Fruit fly (Drosophila melanogaster) whole organism, prepupa: Measurements from ENCODE around the gene Hmt4-20.

Experiments
- Blimp-1 ChIP-seq: fragments of 200-800 bp; sonication (Bioruptor generic); optimal IDR thresholded peaks from 3 replicates; lab custom pipeline; 2017; ENCODE audit warnings: missing biosample characterization, missing genetic modification characterization, mild to moderate bottlenecking, moderate library complexity, missing genetic modification reagents
- CG10631 ChIP-seq: fragments of 200-800 bp; sonication (Bioruptor generic); optimal IDR thresholded peaks from 2 replicates; lab custom pipeline; 2016; ENCODE audit warnings: missing biosample characterization, missing genetic modification characterization
- CG10669 ChIP-seq: fragments of 200-800 bp; sonication (Bioruptor generic); optimal IDR thresholded peaks from 3 replicates; lab custom pipeline; 2018; ENCODE audit warnings: missing biosample characterization, mild to moderate bottlenecking, missing genetic modification characterization, moderate library complexity
- CG11294 ChIP-seq: fragments of 200-800 bp; sonication (Bioruptor generic); IDR thresholded peaks from 2 replicates; pipeline ENCODE4 v1.3.6; 2022; ENCODE audit warnings: missing biosample characterization, missing genetic modification characterization
- CG11762 ChIP-seq: fragments of 200-800 bp; sonication (Bioruptor generic); optimal IDR thresholded peaks from 3 replicates; lab custom pipeline; 2016; ENCODE audit warnings: missing biosample characterization, missing genetic modification characterization; ENCODE audit not compliant: insufficient read depth
- CG11902 ChIP-seq: fragments of 200-800 bp; sonication (Bioruptor generic); optimal IDR thresholded peaks from 3 replicates; lab custom pipeline; 2016; ENCODE audit warnings: missing biosample characterization, missing genetic modification characterization
- CG15336 ChIP-seq: fragments of 200-800 bp; sonication (Bioruptor generic); IDR thresholded peaks from 2 replicates; pipeline ENCODE4 v1.3.6; 2022; ENCODE audit warnings: missing biosample characterization, missing genetic modification characterization
- CG1621 ChIP-seq: fragments of 200-800 bp; sonication (Bioruptor generic); optimal IDR thresholded peaks from 3 replicates; lab custom pipeline; 2018; ENCODE audit warnings: missing biosample characterization, mild to moderate bottlenecking, missing genetic modification characterization
- CG16779 ChIP-seq: fragments of 200-800 bp; sonication (Bioruptor generic); optimal IDR thresholded peaks from 3 replicates; lab custom pipeline; 2017; ENCODE audit warnings: missing biosample characterization, mild to moderate bottlenecking, missing genetic modification characterization
- CG3032 ChIP-seq: fragments of 200-800 bp; optimal IDR thresholded peaks from 2 replicates; lab custom pipeline; 2019; ENCODE audit warnings: missing biosample characterization, mild to moderate bottlenecking, missing genetic modification characterization, moderate library complexity
- CG31627 ChIP-seq: fragments of 200-800 bp; sonication (Bioruptor generic); optimal IDR thresholded peaks from 3 replicates; lab custom pipeline; 2016; ENCODE audit warnings: missing biosample characterization, missing genetic modification characterization
- CG32006 ChIP-seq: fragments of 200-800 bp; sonication (Bioruptor generic); optimal IDR thresholded peaks from 3 replicates; lab custom pipeline; 2017; ENCODE audit warnings: missing biosample characterization, mild to moderate bottlenecking, missing genetic modification characterization
- CG34406 ChIP-seq: fragments of 200-800 bp; sonication (Bioruptor generic); optimal IDR thresholded peaks from 3 replicates; lab custom pipeline; 2016; ENCODE audit warnings: missing biosample characterization, missing genetic modification characterization
- CG6163 ChIP-seq: fragments of 200-800 bp; sonication (Bioruptor generic); IDR thresholded peaks from 3 replicates; pipeline ENCODE4 v1.3.6; 2022; ENCODE audit warnings: missing biosample characterization, missing genetic modification characterization
- CG6276 ChIP-seq: fragments of 200-800 bp; sonication (Bioruptor generic); optimal IDR thresholded peaks from 2 replicates; lab custom pipeline; 2017; ENCODE audit warnings: missing biosample characterization, mild to moderate bottlenecking, missing genetic modification characterization
- CG6792 ChIP-seq: fragments of 200-800 bp; sonication (Bioruptor generic); optimal IDR thresholded peaks from 3 replicates; lab custom pipeline; 2016; ENCODE audit warnings: missing biosample characterization, missing genetic modification characterization
- CG6854 ChIP-seq: fragments of 200-800 bp; sonication (Bioruptor generic); optimal IDR thresholded peaks from 2 replicates; lab custom pipeline; 2017; ENCODE audit warnings: missing biosample characterization, mild to moderate bottlenecking, missing genetic modification characterization
- CG7368 ChIP-seq: fragments of 200-800 bp; sonication (Bioruptor generic); optimal IDR thresholded peaks from 3 replicates; lab custom pipeline; 2016; ENCODE audit warnings: missing biosample characterization, missing genetic modification characterization
- CG8119 ChIP-seq: fragments of 200-800 bp; sonication (Bioruptor generic); IDR thresholded peaks from 3 replicates; pipeline ENCODE4 v1.3.6; 2022; ENCODE audit warnings: missing biosample characterization, missing genetic modification characterization
- CG8319 ChIP-seq: fragments of 200-800 bp; sonication (Bioruptor generic); optimal IDR thresholded peaks from 3 replicates; lab custom pipeline; 2016; ENCODE audit warnings: missing biosample characterization, missing genetic modification characterization
- CG8632 ChIP-seq: fragments of 200-800 bp; sonication (Bioruptor generic); optimal IDR thresholded peaks from 3 replicates; lab custom pipeline; 2016; ENCODE audit warnings: missing biosample characterization, missing genetic modification characterization
- Eip75B ChIP-seq: fragments of 200-800 bp; sonication (Bioruptor generic); optimal IDR thresholded peaks from 3 replicates; lab custom pipeline; 2016; ENCODE audit warnings: missing biosample characterization, missing genetic modification characterization
- Eip93F ChIP-seq: fragments of 200-800 bp; sonication (Bioruptor generic); optimal IDR thresholded peaks from 2 replicates; lab custom pipeline; 2016; ENCODE audit warnings: missing biosample characterization, mild to moderate bottlenecking, missing genetic modification characterization
- Ets21C ChIP-seq: fragments of 200-800 bp; sonication (Bioruptor generic); optimal IDR thresholded peaks from 3 replicates; lab custom pipeline; 2016; ENCODE audit warnings: missing biosample characterization, missing genetic modification characterization
- Gug ChIP-seq: fragments of 200-800 bp; sonication (Bioruptor generic); IDR thresholded peaks from 2 replicates; pipeline ENCODE4 v1.3.6; 2022; ENCODE audit warnings: missing biosample characterization, missing genetic modification characterization
- Hr38 ChIP-seq: sonication (Bioruptor generic); optimal IDR thresholded peaks from 2 replicates; lab custom pipeline; 2016; ENCODE audit warnings: missing biosample characterization, missing genetic modification characterization
- Hr39 ChIP-seq: fragments of 200-800 bp; sonication (Bioruptor generic); optimal IDR thresholded peaks from 2 replicates; lab custom pipeline; 2016; ENCODE audit warnings: missing biosample characterization, missing genetic modification characterization
- Hr4 ChIP-seq: fragments of 200-800 bp; sonication (Bioruptor generic); optimal IDR thresholded peaks from 3 replicates; lab custom pipeline; 2016; ENCODE audit warnings: missing biosample characterization, missing genetic modification characterization
- Lpt ChIP-seq: fragments of 200-800 bp; sonication (Bioruptor generic); optimal IDR thresholded peaks from 3 replicates; lab custom pipeline; 2016; ENCODE audit warnings: missing biosample characterization, missing genetic modification characterization
- Met ChIP-seq: fragments of 200-800 bp; sonication (Bioruptor generic); optimal IDR thresholded peaks from 3 replicates; lab custom pipeline; 2016; ENCODE audit warnings: missing biosample characterization, missing genetic modification characterization
- Sox102F ChIP-seq: fragments of 200-800 bp; sonication (Bioruptor generic); optimal IDR thresholded peaks from 2 replicates; lab custom pipeline; 2016; ENCODE audit warnings: missing biosample characterization, mild to moderate bottlenecking, missing genetic modification characterization
- Sox15 ChIP-seq: fragments of 200-800 bp; sonication (Bioruptor generic); optimal IDR thresholded peaks from 3 replicates; lab custom pipeline; 2016; ENCODE audit warnings: missing biosample characterization, missing genetic modification characterization
- achi ChIP-seq: fragments of 200-800 bp; sonication (Bioruptor generic); optimal IDR thresholded peaks from 3 replicates; lab custom pipeline; 2016; ENCODE audit warnings: missing biosample characterization, missing genetic modification characterization
- acj6 ChIP-seq: fragments of 200-800 bp; sonication (Bioruptor generic); optimal IDR thresholded peaks from 3 replicates; lab custom pipeline; 2016; ENCODE audit warnings: missing biosample characterization, missing genetic modification characterization
- cyc ChIP-seq: fragments of 200-800 bp; sonication (Bioruptor generic); optimal IDR thresholded peaks from 3 replicates; lab custom pipeline; 2016; ENCODE audit warnings: missing biosample characterization, missing genetic modification characterization
- dsx ChIP-seq: fragments of 200-800 bp; optimal IDR thresholded peaks from 3 replicates; lab custom pipeline; 2019; ENCODE audit warnings: missing biosample characterization, mild to moderate bottlenecking, missing genetic modification characterization, moderate library complexity; ENCODE audit not compliant: poor library complexity, severe bottlenecking
- eg ChIP-seq: fragments of 200-800 bp; sonication (Bioruptor generic); IDR thresholded peaks from 3 replicates; pipeline ENCODE4 v1.3.6; 2022; ENCODE audit warnings: missing biosample characterization, missing genetic modification characterization
- esn ChIP-seq: fragments of 200-800 bp; sonication (Bioruptor generic); optimal IDR thresholded peaks from 2 replicates; lab custom pipeline; 2016; ENCODE audit warnings: missing biosample characterization, mild to moderate bottlenecking, missing genetic modification characterization, moderate library complexity
- fd59A ChIP-seq: fragments of 200-800 bp; sonication (Bioruptor generic); optimal IDR thresholded peaks from 2 replicates; lab custom pipeline; 2017; ENCODE audit warnings: missing biosample characterization, mild to moderate bottlenecking, missing genetic modification characterization, missing genetic modification reagents
- fd85E ChIP-seq: fragments of 200-800 bp; sonication (Bioruptor generic); optimal IDR thresholded peaks from 3 replicates; lab custom pipeline; 2016; ENCODE audit warnings: missing biosample characterization, missing genetic modification characterization
- fkh ChIP-seq: fragments of 200-800 bp; sonication (Bioruptor generic); optimal IDR thresholded peaks from 3 replicates; lab custom pipeline; 2017; ENCODE audit warnings: missing biosample characterization, mild to moderate bottlenecking, missing genetic modification characterization, moderate library complexity
- lz ChIP-seq: fragments of 200-800 bp; sonication (Bioruptor generic); optimal IDR thresholded peaks from 3 replicates; lab custom pipeline; 2016; ENCODE audit warnings: missing biosample characterization, missing genetic modification characterization
- net ChIP-seq: fragments of 200-800 bp; sonication (Bioruptor generic); optimal IDR thresholded peaks from 3 replicates; lab custom pipeline; 2016; ENCODE audit warnings: missing biosample characterization, missing genetic modification characterization
- pdm3 ChIP-seq: fragments of 200-800 bp; sonication (Bioruptor generic); optimal IDR thresholded peaks from 3 replicates; lab custom pipeline; 2016; ENCODE audit warnings: missing biosample characterization, missing genetic modification characterization
- spab ChIP-seq: fragments of 200-800 bp; sonication (Bioruptor generic); optimal IDR thresholded peaks from 2 replicates; lab custom pipeline; 2017; ENCODE audit warnings: missing biosample characterization, mild to moderate bottlenecking, missing genetic modification characterization, missing genetic modification reagents
- ss ChIP-seq, 2 experiments: fragments of 200-800 bp; sonication (Bioruptor generic); optimal IDR thresholded peaks; 2 replicates in 1 of 2; 3 replicates in 1 of 2; lab custom pipeline; 2017 to 2018; ENCODE audit warnings: mild to moderate bottlenecking in 2 of 2, missing biosample characterization in 2 of 2, missing genetic modification characterization in 2 of 2, moderate library complexity in 1 of 2
- svp ChIP-seq: fragments of 200-800 bp; sonication (Bioruptor generic); peaks from one replicate; lab custom pipeline; 2016; ENCODE audit warnings: missing biosample characterization, missing genetic modification characterization
- topi ChIP-seq: fragments of 200-800 bp; sonication (Bioruptor generic); optimal IDR thresholded peaks from 3 replicates; lab custom pipeline; 2016; ENCODE audit warnings: missing biosample characterization, missing genetic modification characterization
- vri ChIP-seq: fragments of 200-800 bp; sonication (Bioruptor generic); optimal IDR thresholded peaks from 3 replicates; lab custom pipeline; 2016; ENCODE audit warnings: missing biosample characterization, mild to moderate bottlenecking, missing genetic modification characterization

Gene Hmt4-20

dm6 chrX:686437-686972 is 30.7 kb upstream of the Hmt4-20 start, which contains the start of gene sdk (continued):
- TF ChIP-seq Met = peak; percentile 97
- TF ChIP-seq Hr38 (GFP tag; lab: Kevin White, UChicago) = peak; percentile 49
- TF ChIP-seq Ets21C = peak; percentile 95
- TF ChIP-seq Sox102F (GFP tag; lab: Kevin White, UChicago) = peak; percentile 95
- TF ChIP-seq net (GFP tag; lab: Kevin White, UChicago) = peak; percentile 95
- TF ChIP-seq Sox15 (GFP tag; lab: Kevin White, UChicago) = peak; percentile 92
- peak; percentile 95 for TF ChIP-seq Eip75B
- peak; percentile 84 for TF ChIP-seq Gug (GFP tag; lab: Robert Waterston, UW)
- peak; percentile 84 for TF ChIP-seq eg
- TF ChIP-seq, all 60 proteins: peak for 60

dm6 chrX:678503-678902 is 22.7 kb upstream of the Hmt4-20 start:
- no peak for TF ChIP-seq CG8319 (GFP tag; lab: Kevin White, UChicago)
- TF ChIP-seq topi (GFP tag; lab: Kevin White, UChicago) = peak; percentile 10
- no peak for TF ChIP-seq CG11762 (GFP tag; lab: Kevin White, UChicago)
- peak; percentile 12 for TF ChIP-seq esn
- no peak for TF ChIP-seq CG6276
- no peak for TF ChIP-seq vri (GFP tag; lab: Kevin White, UChicago)
- TF ChIP-seq ss (GFP tag; optimal IDR thresholded peaks at IDR 0.05; lab: Kevin White, UChicago) = no peak
- TF ChIP-seq pdm3 (GFP tag; lab: Kevin White, UChicago) = peak; percentile 33
- peak; percentile 38; the same call in 1 of the 2 replicates for TF ChIP-seq Gug (GFP tag; lab: Robert Waterston, UW)
- no peak for TF ChIP-seq CG6792
- peak; percentile 18 for TF ChIP-seq CG31627 (GFP tag; lab: Kevin White, UChicago)
- TF ChIP-seq CG10631 (GFP tag; lab: Kevin White, UChicago) = peak; percentile 24
- peak; percentile 62 for TF ChIP-seq CG6163 (GFP tag; lab: Robert Waterston, UW)
- peak; percentile 38 for TF ChIP-seq Met
- TF ChIP-seq CG32006 (GFP tag; lab: Kevin White, UChicago) = peak; percentile 46
- peak; percentile 14 for TF ChIP-seq svp (GFP tag; lab: Kevin White, UChicago)
- no peak for TF ChIP-seq spab (GFP tag; lab: Kevin White, UChicago)
- no peak for TF ChIP-seq fkh (GFP tag; lab: Kevin White, UChicago)
- peak; percentile 6 for TF ChIP-seq achi
- no peak for TF ChIP-seq CG8632 (GFP tag; lab: Kevin White, UChicago)
- no peak for TF ChIP-seq CG3032 (tag; lab: Kevin White, UChicago)
- no peak for TF ChIP-seq CG34406
- no peak for TF ChIP-seq Eip93F (GFP tag; lab: Kevin White, UChicago)
- peak; percentile 22 for TF ChIP-seq CG7368 (GFP tag; lab: Kevin White, UChicago)
- TF ChIP-seq cyc (GFP tag; lab: Kevin White, UChicago) = peak; percentile 40
- no peak for TF ChIP-seq CG6854
- peak; percentile 23 for TF ChIP-seq Eip75B
- peak; percentile 38 for TF ChIP-seq Hr39 (GFP tag; lab: Kevin White, UChicago)
- TF ChIP-seq fd59A (GFP tag; lab: Kevin White, UChicago) = no peak
- TF ChIP-seq CG10669 = no peak
- TF ChIP-seq CG11902 (GFP tag; lab: Kevin White, UChicago) = no peak
- TF ChIP-seq CG16779 = no peak
- no peak for TF ChIP-seq CG11294 (GFP tag; lab: Robert Waterston, UW)
- TF ChIP-seq Hr38 (GFP tag; lab: Kevin White, UChicago) = no peak
- TF ChIP-seq CG15336 (GFP tag; lab: Robert Waterston, UW) = peak; percentile 49; the same call in 1 of the 2 replicates
- peak; percentile 0 for TF ChIP-seq Sox102F (GFP tag; lab: Kevin White, UChicago)
- TF ChIP-seq Hr4 (GFP tag; lab: Kevin White, UChicago) = peak; percentile 32
- TF ChIP-seq fd85E (GFP tag; lab: Kevin White, UChicago) = no peak
- TF ChIP-seq lz (GFP tag; lab: Kevin White, UChicago) = peak; percentile 20
- peak; percentile 2 for TF ChIP-seq CG1621
- no peak for TF ChIP-seq Blimp-1
- peak; percentile 37; the same call in 2 of the 3 replicates for TF ChIP-seq CG8119
- TF ChIP-seq dsx (GFP tag; lab: Kevin White, UChicago) = peak; percentile 49
- no peak for TF ChIP-seq Lpt
- TF ChIP-seq acj6 (GFP tag; lab: Kevin White, UChicago) = peak; percentile 28
